Fruit fly (Drosophila melanogaster) whole organism, embryonic: ENCODE measurements around the gene CG31223.
A peak's percentile ranks its signal among the peaks of the same experiment; 100 is the strongest.

ENCODE experiments used
- ATbp ChIP-seq: fragments of 200-800 bp; sonication (Bioruptor generic); optimal IDR thresholded peaks from 2 replicates; lab custom pipeline; 2017; ENCODE audit warnings: missing biosample characterization, mild to moderate bottlenecking, missing genetic modification characterization, missing genetic modification reagents
- Ada2b ChIP-seq: fragments of 200-800 bp; sonication (Bioruptor generic); IDR thresholded peaks from 2 replicates; pipeline ENCODE4 v1.3.6; 2022; ENCODE audit warnings: missing biosample characterization, missing genetic modification characterization
- Atf6 ChIP-seq: fragments of 200-800 bp; sonication (Bioruptor generic); IDR thresholded peaks from 2 replicates; pipeline ENCODE4 v1.3.6; 2022; ENCODE audit warnings: missing biosample characterization, missing genetic modification characterization
- B-H2 ChIP-seq: fragments of 200-800 bp; sonication (Bioruptor generic); optimal IDR thresholded peaks from 2 replicates; lab custom pipeline; 2018; ENCODE audit warnings: missing biosample characterization, mild to moderate bottlenecking, missing genetic modification characterization
- Bdp1 ChIP-seq: fragments of 200-800 bp; sonication (Bioruptor generic); optimal IDR thresholded peaks from 3 replicates; lab custom pipeline; 2016; ENCODE audit warnings: missing biosample characterization, missing genetic modification characterization
- Bteb2 ChIP-seq: fragments of 200-800 bp; sonication (Bioruptor generic); optimal IDR thresholded peaks from 2 replicates; lab custom pipeline; 2016; ENCODE audit warnings: missing biosample characterization, missing genetic modification characterization
- CG1024 ChIP-seq: fragments of 200-800 bp; sonication (Bioruptor generic); IDR thresholded peaks from 2 replicates; pipeline ENCODE4 v1.3.6; 2022; ENCODE audit warnings: missing biosample characterization, missing genetic modification characterization
- CG13894 ChIP-seq: fragments of 200-800 bp; sonication (Bioruptor generic); optimal IDR thresholded peaks from 3 replicates; lab custom pipeline; 2018; ENCODE audit warnings: missing biosample characterization, mild to moderate bottlenecking, missing genetic modification characterization, moderate library complexity
- CG14050 ChIP-seq: fragments of 200-800 bp; sonication (Bioruptor generic); IDR thresholded peaks from 3 replicates; pipeline ENCODE4 v1.3.6; 2022; ENCODE audit warnings: missing biosample characterization, missing genetic modification characterization
- CG18599 ChIP-seq: fragments of 200-800 bp; sonication (Bioruptor generic); optimal IDR thresholded peaks from 3 replicates; lab custom pipeline; 2017; ENCODE audit warnings: missing biosample characterization, missing genetic modification characterization, mild to moderate bottlenecking, moderate library complexity, missing genetic modification reagents
- CG33213 ChIP-seq: fragments of 200-800 bp; sonication (Bioruptor generic); optimal IDR thresholded peaks from 3 replicates; lab custom pipeline; 2016; ENCODE audit warnings: missing biosample characterization, missing genetic modification characterization
- CG33557 ChIP-seq: fragments of 200-800 bp; sonication (Bioruptor generic); optimal IDR thresholded peaks from 2 replicates; lab custom pipeline; 2019; ENCODE audit warnings: missing biosample characterization, mild to moderate bottlenecking, missing genetic modification characterization, moderate library complexity
- CG34224 ChIP-seq: fragments of 200-800 bp; sonication (Bioruptor generic); IDR thresholded peaks from 3 replicates; pipeline ENCODE4 v1.3.6; 2022; ENCODE audit warnings: missing biosample characterization, missing genetic modification characterization; ENCODE audit not compliant: partially characterized antibody
- CG6175 ChIP-seq: fragments of 200-800 bp; sonication (Bioruptor generic); IDR thresholded peaks from 3 replicates; pipeline ENCODE4 v1.3.6; 2022; ENCODE audit warnings: missing biosample characterization, missing genetic modification characterization
- CG7357 ChIP-seq: fragments of 200-800 bp; sonication (Bioruptor generic); IDR thresholded peaks from 3 replicates; pipeline ENCODE4 v1.3.6; 2022; ENCODE audit warnings: missing biosample characterization, missing genetic modification characterization
- CG8388 ChIP-seq: fragments of 200-800 bp; sonication (Bioruptor generic); optimal IDR thresholded peaks from 2 replicates; lab custom pipeline; 2019; ENCODE audit warnings: missing biosample characterization, mild to moderate bottlenecking, missing genetic modification characterization, moderate library complexity
- CG9727 ChIP-seq: fragments of 200-800 bp; sonication (Bioruptor generic); optimal IDR thresholded peaks from 3 replicates; lab custom pipeline; 2017; ENCODE audit warnings: missing biosample characterization, mild to moderate bottlenecking, missing genetic modification characterization
- Doc3 ChIP-seq: fragments of 200-800 bp; sonication (Bioruptor generic); IDR thresholded peaks from 3 replicates; pipeline ENCODE4 v1.3.6; 2022; ENCODE audit warnings: missing biosample characterization, missing genetic modification characterization; ENCODE audit not compliant: partially characterized antibody
- Oli ChIP-seq: fragments of 200-800 bp; sonication (Bioruptor generic); optimal IDR thresholded peaks from 2 replicates; lab custom pipeline; 2018; ENCODE audit warnings: missing biosample characterization, mild to moderate bottlenecking, missing genetic modification characterization, moderate library complexity
- Sox102F ChIP-seq: fragments of 200-800 bp; sonication (Bioruptor generic); optimal IDR thresholded peaks from 2 replicates; lab custom pipeline; 2018; ENCODE audit warnings: missing biosample characterization, mild to moderate bottlenecking, missing genetic modification characterization, moderate library complexity
- abd-A ChIP-seq: fragments of 200-800 bp; sonication (Bioruptor generic); optimal IDR thresholded peaks from 3 replicates; lab custom pipeline; 2019; ENCODE audit warnings: missing biosample characterization, mild to moderate bottlenecking, missing genetic modification characterization, moderate library complexity
- cato ChIP-seq: fragments of 200-800 bp; sonication (Bioruptor generic); optimal IDR thresholded peaks from 2 replicates; lab custom pipeline; 2016; ENCODE audit warnings: missing biosample characterization, missing genetic modification characterization, borderline replicate concordance
- cwo ChIP-seq: fragments of 200-800 bp; sonication (Bioruptor generic); optimal IDR thresholded peaks from 3 replicates; lab custom pipeline; 2017; ENCODE audit warnings: missing biosample characterization, missing genetic modification characterization, mild to moderate bottlenecking, moderate library complexity, missing genetic modification reagents
- danr ChIP-seq: fragments of 200-800 bp; sonication (Bioruptor generic); IDR thresholded peaks from 2 replicates; pipeline ENCODE4 v1.3.6; 2022; ENCODE audit warnings: missing biosample characterization, missing genetic modification characterization
- eyg ChIP-seq: fragments of 200-800 bp; sonication (Bioruptor generic); optimal IDR thresholded peaks from 3 replicates; lab custom pipeline; 2016; ENCODE audit warnings: missing biosample characterization, missing genetic modification characterization
- ftz-f1 ChIP-seq: fragments of 200-800 bp; sonication (Bioruptor generic); optimal IDR thresholded peaks from 2 replicates; lab custom pipeline; 2016; ENCODE audit warnings: missing biosample characterization, missing genetic modification characterization
- oc ChIP-seq: fragments of 200-800 bp; sonication (Bioruptor generic); optimal IDR thresholded peaks from 2 replicates; lab custom pipeline; 2018; ENCODE audit warnings: missing biosample characterization, mild to moderate bottlenecking, missing genetic modification characterization, moderate library complexity
- sisA ChIP-seq: fragments of 200-800 bp; sonication (Bioruptor generic); IDR thresholded peaks from 2 replicates; pipeline ENCODE4 v1.3.6; 2022; ENCODE audit warnings: missing biosample characterization, missing genetic modification characterization
- slou ChIP-seq: fragments of 200-800 bp; sonication (Bioruptor generic); optimal IDR thresholded peaks from 3 replicates; lab custom pipeline; 2016; ENCODE audit warnings: missing biosample characterization, missing genetic modification characterization
- tgo ChIP-seq: fragments of 200-800 bp; sonication (Bioruptor generic); IDR thresholded peaks from 3 replicates; pipeline ENCODE4 v1.3.6; 2022; ENCODE audit warnings: missing biosample characterization, missing genetic modification characterization
- ttk ChIP-seq: fragments of 200-800 bp; sonication (Bioruptor generic); IDR thresholded peaks from 2 replicates; pipeline ENCODE4 v2.1.2; 2022; ENCODE audit warnings: missing biosample characterization, missing genetic modification characterization

Gene CG31223

dm6 chr3R:20873638-20874037 lies 42.7 kb downstream of the CG31223 start, which contains the start of gene TotB:
TotB (plus strand) TSS chr3R:20873938.
- no peak for TF ChIP-seq CG7357 (GFP tag; lab: Robert Waterston, UW)
- TF ChIP-seq CG8388 (GFP tag; lab: Kevin White, UChicago): no peak
- TF ChIP-seq eyg (GFP tag; lab: Kevin White, UChicago): no peak
- TF ChIP-seq tgo (GFP tag; lab: Robert Waterston, UW): no peak
- TF ChIP-seq ATbp: no peak
- TF ChIP-seq, all 482 proteins: peak for 0

dm6 chr3R:20876680-20877079 lies 45.8 kb downstream of the CG31223 start:
- TF ChIP-seq CG13894 (tag; lab: Kevin White, UChicago): peak; percentile 53
- no peak for TF ChIP-seq oc (tag; lab: Kevin White, UChicago)
- TF ChIP-seq abd-A: peak; percentile 52
- TF ChIP-seq CG34224 (GFP tag; lab: Robert Waterston, UW): no peak
- TF ChIP-seq Doc3 (GFP tag; lab: Robert Waterston, UW): no peak
- TF ChIP-seq CG18599 (GFP tag; lab: Kevin White, UChicago): no peak
- no peak for TF ChIP-seq Atf6 (GFP tag; lab: Robert Waterston, UW)

dm6 chr3R:20877436-20877835 lies 46.5 kb downstream of the CG31223 start, which contains the start of gene TotZ:
TotZ (plus strand) TSS chr3R:20877736.
- TF ChIP-seq Bteb2 (GFP tag; lab: Kevin White, UChicago) (no peak), sisA (GFP tag; lab: Robert Waterston, UW) (no peak), Sox102F (no peak), CG14050 (GFP tag; lab: Robert Waterston, UW) (no peak), ttk (GFP tag; lab: Robert Waterston, UW) (no peak), CG1024 (no peak), Oli (tag; lab: Kevin White, UChicago) (no peak), danr (GFP tag; lab: Robert Waterston, UW) (no peak), CG9727 (GFP tag; lab: Kevin White, UChicago) (no peak), slou (GFP tag; lab: Kevin White, UChicago) (no peak), cato (no peak), CG33557 (GFP tag; lab: Kevin White, UChicago) (no peak), cwo (GFP tag; lab: Kevin White, UChicago) (no peak), B-H2 (GFP tag; lab: Kevin White, UChicago) (no peak), ftz-f1 (GFP tag; lab: Kevin White, UChicago) (no peak), CG6175 (GFP tag; lab: Robert Waterston, UW) (no peak), Ada2b (GFP tag; lab: Robert Waterston, UW) (no peak), Bdp1 (GFP tag; lab: Kevin White, UChicago) (no peak), CG33213 (GFP tag; lab: Kevin White, UChicago) (no peak)
- TF ChIP-seq, all 482 proteins: peak for 0
